Fruit fly (Drosophila melanogaster): ENCODE measurements around the gene CG33281.

CG33281 gene

DNA sequence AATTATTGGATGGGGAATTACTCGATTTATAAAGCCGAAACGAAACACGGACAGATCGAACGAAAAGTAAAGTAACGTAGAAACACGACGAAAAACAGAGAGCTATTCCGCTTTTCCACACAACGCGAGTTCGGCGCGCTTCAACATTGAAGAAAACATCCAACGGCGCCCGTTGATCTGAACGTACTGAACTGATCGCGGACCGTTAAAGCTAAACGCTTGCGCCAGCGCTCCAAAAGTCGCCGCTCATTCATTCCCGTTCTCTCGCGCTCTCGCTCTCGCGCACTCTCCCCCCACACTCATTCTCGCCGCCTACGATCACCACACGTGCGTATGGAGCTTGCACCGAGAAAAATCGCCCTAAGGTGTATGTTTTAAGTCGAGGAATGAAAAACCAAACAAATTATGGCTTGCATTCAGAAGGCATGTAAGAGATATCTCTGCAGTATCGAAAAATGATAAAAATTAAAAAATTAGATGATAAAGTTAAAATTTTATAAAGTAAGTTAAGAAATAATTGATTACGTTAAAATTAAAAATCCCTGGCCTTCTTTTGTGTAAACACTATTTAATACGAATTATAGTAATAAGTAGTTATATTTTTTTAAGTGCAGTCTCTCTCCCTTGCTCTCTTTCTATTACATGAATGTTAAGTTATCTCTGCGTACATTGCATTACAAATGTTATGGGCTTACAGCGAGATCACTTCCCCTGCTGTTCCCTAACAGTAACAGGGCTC lies 30.8 kb downstream of the CG33281 start, which contains the start of gene E23 (continued):
- TF ChIP-seq Eip75B (GFP tag; optimal IDR thresholded peaks at IDR 0.05) = peak; percentile 98
- peak; percentile 99 for TF ChIP-seq CG10631 (GFP tag; optimal IDR thresholded peaks at IDR 0.05)
- peak; percentile 98 for TF ChIP-seq fd59A (GFP tag; optimal IDR thresholded peaks at IDR 0.05)
- TF ChIP-seq Eip78C (GFP tag) = peak; percentile 100
- TF ChIP-seq pdm3 (GFP tag; optimal IDR thresholded peaks at IDR 0.05) = peak; percentile 98
- TF ChIP-seq Eip93F (GFP tag; optimal IDR thresholded peaks at IDR 0.05) = peak; percentile 97
- TF ChIP-seq dsx (GFP tag; optimal IDR thresholded peaks at IDR 0.05; ENCODE audit: poor library complexity, severe bottlenecking) = peak; percentile 97
- TF ChIP-seq CG9139 (GFP tag; optimal IDR thresholded peaks at IDR 0.05) = peak; percentile 94
- TF ChIP-seq ss (GFP tag; optimal IDR thresholded peaks at IDR 0.05) = peak; percentile 96 to 97
- TF ChIP-seq dac (GFP tag; optimal IDR thresholded peaks at IDR 0.05) = peak; percentile 99
- peak; percentile 99 for TF ChIP-seq Ets96B (tag; optimal IDR thresholded peaks at IDR 0.05)
- TF ChIP-seq CG3032 (tag; optimal IDR thresholded peaks at IDR 0.05) = peak; percentile 98
- TF ChIP-seq Ets21C (GFP tag; optimal IDR thresholded peaks at IDR 0.05) = peak; percentile 92
- peak; percentile 98 for TF ChIP-seq achi (GFP tag; optimal IDR thresholded peaks at IDR 0.05)
- TF ChIP-seq acj6 (GFP tag; optimal IDR thresholded peaks at IDR 0.05) = peak; percentile 99
- no peak for TF ChIP-seq Hr38 (GFP tag; optimal IDR thresholded peaks at IDR 0.05)
- TF ChIP-seq CG1621 (tag; optimal IDR thresholded peaks at IDR 0.05) = peak; percentile 94
- peak; percentile 93 to 99 for TF ChIP-seq salr (GFP tag; optimal IDR thresholded peaks at IDR 0.05)
- peak; percentile 99 for TF ChIP-seq CG8632 (GFP tag; optimal IDR thresholded peaks at IDR 0.05)
- peak; percentile 99 for TF ChIP-seq net (GFP tag; optimal IDR thresholded peaks at IDR 0.05)
- TF ChIP-seq CG32006 (GFP tag; optimal IDR thresholded peaks at IDR 0.05) = peak; percentile 100
- TF ChIP-seq CG11902 (GFP tag; optimal IDR thresholded peaks at IDR 0.05) = peak; percentile 92
- peak; percentile 97 for TF ChIP-seq spab (GFP tag; optimal IDR thresholded peaks at IDR 0.05)
- peak; percentile 99 for TF ChIP-seq CG4318 (GFP tag; optimal IDR thresholded peaks at IDR 0.05)
- TF ChIP-seq CG10669 (GFP tag; optimal IDR thresholded peaks at IDR 0.05) = peak; percentile 97
- peak; percentile 97 for TF ChIP-seq CG7368 (GFP tag; optimal IDR thresholded peaks at IDR 0.05)
- peak; percentile 99 for TF ChIP-seq svp (GFP tag)
- peak; percentile 93 for TF ChIP-seq vri (GFP tag; optimal IDR thresholded peaks at IDR 0.05)
- TF ChIP-seq fkh (GFP tag; optimal IDR thresholded peaks at IDR 0.05) = peak; percentile 98
- peak; percentile 98 for TF ChIP-seq CG6163 (GFP tag; IDR thresholded peaks at IDR 0.05)
- TF ChIP-seq CG6808 (GFP tag; optimal IDR thresholded peaks at IDR 0.05) = peak; percentile 95
- TF ChIP-seq Blimp-1 (GFP tag; optimal IDR thresholded peaks at IDR 0.05) = peak; percentile 90
- peak; percentile 99 for TF ChIP-seq CG34406 (GFP tag; optimal IDR thresholded peaks at IDR 0.05)
- peak; percentile 98 for TF ChIP-seq lz (GFP tag; optimal IDR thresholded peaks at IDR 0.05)
- peak; percentile 98 for TF ChIP-seq Smox (GFP tag; optimal IDR thresholded peaks at IDR 0.05)
- TF ChIP-seq esn (GFP tag; optimal IDR thresholded peaks at IDR 0.05) = peak; percentile 99

- no peak for TF ChIP-seq CG6854 (GFP tag; optimal IDR thresholded peaks at IDR 0.05)
- TF ChIP-seq Ets96B (tag; optimal IDR thresholded peaks at IDR 0.05) = no peak
- TF ChIP-seq Hr39 (GFP tag; optimal IDR thresholded peaks at IDR 0.05) = no peak
- TF ChIP-seq Gug (GFP tag; IDR thresholded peaks at IDR 0.05) = no peak
These were observed 31.8 kb downstream of the CG33281 start for dm6 chr2L:3355791-3356190.
